Worm (Caenorhabditis elegans) whole organism, L3 larva: ENCODE measurements around the gene sec-10.

Experiments used
- ama-1 ChIP-seq: fragments of 150-350 bp; optimal IDR thresholded peaks from 2 replicates; lab custom pipeline; 2018
- ceh-16 ChIP-seq: sonication (generic microtip); optimal IDR thresholded peaks from 2 replicates; lab custom pipeline; 2017; ENCODE audit warnings: missing biosample characterization, missing genetic modification characterization
- ceh-82 ChIP-seq: fragments of 150-350 bp; optimal IDR thresholded peaks from 2 replicates; lab custom pipeline; 2014; ENCODE audit warnings: missing biosample characterization, missing genetic modification characterization
- fos-1 ChIP-seq: fragments of 150-350 bp; optimal IDR thresholded peaks from 2 replicates; lab custom pipeline; 2014; ENCODE audit warnings: missing biosample characterization, missing genetic modification characterization
- hmg-11 ChIP-seq: sonication (generic microtip); optimal IDR thresholded peaks from 2 replicates; lab custom pipeline; 2016; ENCODE audit warnings: missing genetic modification characterization, missing compliant biosample characterization
- jun-1 ChIP-seq: fragments of 150-350 bp; optimal IDR thresholded peaks from 2 replicates; lab custom pipeline; 2014; ENCODE audit warnings: missing biosample characterization, missing genetic modification reagents, missing genetic modification characterization
- lin-39 ChIP-seq: fragments of 150-350 bp; optimal IDR thresholded peaks from 2 replicates; lab custom pipeline; 2018; ENCODE audit warnings: missing biosample characterization, missing genetic modification reagents, missing genetic modification characterization
- mdl-1 ChIP-seq: fragments of 150-350 bp; optimal IDR thresholded peaks from 2 replicates; lab custom pipeline; 2014; ENCODE audit warnings: missing biosample characterization, missing genetic modification characterization
- nfya-1 ChIP-seq: sonication (generic microtip); optimal IDR thresholded peaks from 2 replicates; lab custom pipeline; 2017; ENCODE audit warnings: missing genetic modification characterization, mild to moderate bottlenecking, missing compliant biosample characterization, antibody characterized with exemption, moderate library complexity; ENCODE audit not compliant: insufficient read depth
- nhr-237 ChIP-seq: fragments of 150-350 bp; optimal IDR thresholded peaks from 2 replicates; lab custom pipeline; 2014; ENCODE audit warnings: missing biosample characterization, missing genetic modification characterization
- nhr-67 ChIP-seq: fragments of 150-350 bp; optimal IDR thresholded peaks from 2 replicates; lab custom pipeline; 2014; ENCODE audit warnings: missing biosample characterization, missing genetic modification characterization
- pha-4 ChIP-seq: fragments of 150-350 bp; optimal IDR thresholded peaks from 2 replicates; lab custom pipeline; 2014; ENCODE audit warnings: missing biosample characterization, missing genetic modification reagents, missing genetic modification characterization
- snpc-4 ChIP-seq: fragments of 150-350 bp; optimal IDR thresholded peaks from 2 replicates; lab custom pipeline; 2014; ENCODE audit warnings: missing biosample characterization, missing genetic modification characterization

- TF ChIP-seq lin-39 (tag; lab: Kevin White, UChicago): no peak
- no peak for TF ChIP-seq mdl-1 (tag; lab: Kevin White, UChicago)
- no peak for TF ChIP-seq ceh-16 (tag; lab: Kevin White, UChicago)
- TF ChIP-seq nfya-1 (tag; lab: Kevin White, UChicago): no peak
- no peak for TF ChIP-seq snpc-4
- TF ChIP-seq nhr-237 (tag; lab: Kevin White, UChicago): no peak
- no peak for TF ChIP-seq fos-1
- TF ChIP-seq nhr-67: no peak
- no peak for TF ChIP-seq pha-4
- no peak for TF ChIP-seq jun-1 (tag; lab: Kevin White, UChicago)
- TF ChIP-seq ama-1 (lab: Kevin White, UChicago): no peak
- TF ChIP-seq ceh-82 (tag; lab: Kevin White, UChicago): no peak
- no peak for TF ChIP-seq hmg-11 (tag; lab: Kevin White, UChicago)
Measured at ce11 chrIV:7812709-7813108, 30.4 kb upstream of the sec-10 start, which contains the start of gene zgpa-1.
